Worm (Caenorhabditis elegans) whole organism, L1 larva: Measurements from ENCODE around the gene F13H6.5.

ENCODE experiments used
- ceh-88 ChIP-seq: fragments of 200-800 bp; sonication (Bioruptor generic); IDR thresholded peaks from 2 replicates; pipeline ENCODE4 v1.3.6; 2022; ENCODE audit warnings: missing genetic modification characterization, missing compliant biosample characterization
- efl-1 ChIP-seq, 4 experiments: fragments of 150-350 bp; optimal IDR thresholded peaks in 3 of 4; peaks in 1 of 4; 1 replicate in 1 of 4; 2 replicates in 3 of 4; lab custom pipeline; 2014; ENCODE audit warnings: missing biosample characterization in 2 of 4, missing genetic modification characterization in 2 of 4, missing genetic modification reagents in 2 of 4
- nhr-77 ChIP-seq: fragments of 150-350 bp; optimal IDR thresholded peaks from 2 replicates; lab custom pipeline; 2014; ENCODE audit warnings: missing biosample characterization, missing genetic modification characterization

- TF ChIP-seq nhr-77, result no peak
- no peak for TF ChIP-seq efl-1 (optimal IDR thresholded peaks at IDR 0.05; lab: Kevin White, UChicago)
- peak in 1 of 2 experiments; percentile 52 for TF ChIP-seq efl-1 (GFP tag; optimal IDR thresholded peaks at IDR 0.05 in 1 of 2; lab: Kevin White, UChicago)
- no peak for TF ChIP-seq ceh-88 (GFP tag; lab: Robert Waterston, UW)
Measured at ce11 chrV:6323602-6324001, 51.1 kb downstream of the F13H6.5 start.
